Worm (Caenorhabditis elegans) whole organism, L4 larva: ENCODE measurements around the gene srbc-82.

Source experiments
- D1046.2 ChIP-seq: fragments of 200-800 bp; sonication (Bioruptor generic); IDR thresholded peaks from 2 replicates; pipeline ENCODE4 v1.3.6; 2022; ENCODE audit warnings: missing genetic modification characterization, missing compliant biosample characterization
- F26F4.8 ChIP-seq: fragments of 200-800 bp; sonication (Bioruptor generic); conservative IDR thresholded peaks from 2 replicates; pipeline ENCODE4 v1.3.6; 2022; ENCODE audit warnings: missing genetic modification characterization, missing compliant biosample characterization
- F37D6.2 ChIP-seq: sonication (generic microtip); optimal IDR thresholded peaks from 2 replicates; lab custom pipeline; 2016; ENCODE audit warnings: mild to moderate bottlenecking, missing genetic modification characterization, missing compliant biosample characterization
- Y5F2A.4 ChIP-seq: fragments of 200-800 bp; sonication (Bioruptor generic); optimal IDR thresholded peaks from 2 replicates; lab custom pipeline; 2018; ENCODE audit warnings: mild to moderate bottlenecking, missing genetic modification characterization, missing compliant biosample characterization
- ZK546.5 ChIP-seq, 2 experiments: sonication (generic microtip); optimal IDR thresholded peaks; 2 replicates each; lab custom pipeline; 2017; ENCODE audit warnings: missing biosample characterization in 2 of 2, missing genetic modification characterization in 2 of 2
- aha-1 ChIP-seq: fragments of 150-350 bp; peaks from one replicate; lab custom pipeline; 2014; ENCODE audit warnings: missing biosample characterization, missing genetic modification characterization
- ama-1 ChIP-seq: fragments of 150-350 bp; optimal IDR thresholded peaks from 2 replicates; lab custom pipeline; 2014; ENCODE audit warnings: inconsistent platforms, mixed read lengths
- arid-1 ChIP-seq: fragments of 200-800 bp; sonication (Bioruptor generic); conservative IDR thresholded peaks from 2 replicates; pipeline ENCODE4 v1.3.6; 2022; ENCODE audit warnings: missing genetic modification reagents, missing genetic modification characterization, missing compliant biosample characterization
- attf-4 ChIP-seq: sonication (generic microtip); optimal IDR thresholded peaks from 3 replicates; lab custom pipeline; 2017; ENCODE audit warnings: missing biosample characterization, missing genetic modification characterization
- ceh-20 ChIP-seq: fragments of 200-800 bp; sonication (Bioruptor generic); IDR thresholded peaks from 2 replicates; pipeline ENCODE4 v1.3.6; 2022; ENCODE audit warnings: missing genetic modification reagents, missing genetic modification characterization, missing compliant biosample characterization
- ceh-28 ChIP-seq: fragments of 150-350 bp; optimal IDR thresholded peaks from 2 replicates; lab custom pipeline; 2014; ENCODE audit warnings: missing biosample characterization, missing genetic modification reagents, missing genetic modification characterization
- ceh-44 ChIP-seq: fragments of 200-800 bp; sonication (Bioruptor generic); IDR thresholded peaks from 2 replicates; pipeline ENCODE4 v1.3.6; 2022; ENCODE audit warnings: missing genetic modification reagents, missing genetic modification characterization, missing compliant biosample characterization
- ceh-82 ChIP-seq: sonication (generic microtip); optimal IDR thresholded peaks from 2 replicates; lab custom pipeline; 2017; ENCODE audit warnings: missing biosample characterization, missing genetic modification characterization
- ces-1 ChIP-seq: fragments of 150-350 bp; sonication (generic microtip); optimal IDR thresholded peaks from 4 replicates; lab custom pipeline; 2014; ENCODE audit warnings: missing biosample characterization, missing genetic modification reagents, missing genetic modification characterization
- cey-2 ChIP-seq: sonication (generic microtip); optimal IDR thresholded peaks from 3 replicates; lab custom pipeline; 2017; ENCODE audit warnings: missing genetic modification characterization, mild to moderate bottlenecking, missing compliant biosample characterization, antibody characterized with exemption, borderline replicate concordance; ENCODE audit not compliant: insufficient read depth
- ctbp-1 ChIP-seq: fragments of 200-800 bp; sonication (Bioruptor generic); IDR thresholded peaks from 2 replicates; pipeline ENCODE4 v1.3.6; 2022; ENCODE audit warnings: missing genetic modification reagents, missing genetic modification characterization, missing compliant biosample characterization
- daf-16 ChIP-seq, 3 experiments: sonication (generic microtip); optimal IDR thresholded peaks; 2 replicates each; lab custom pipeline; 2016 to 2017; ENCODE audit warnings: missing genetic modification characterization in 3 of 3, missing genetic modification reagents in 3 of 3, mild to moderate bottlenecking in 2 of 3, missing compliant biosample characterization in 2 of 3, missing biosample characterization in 1 of 3, moderate library complexity in 1 of 3
- daf-19 ChIP-seq: fragments of 200-800 bp; sonication (Bioruptor generic); conservative IDR thresholded peaks from 2 replicates; pipeline ENCODE4 v1.3.6; 2022; ENCODE audit warnings: missing genetic modification characterization, missing compliant biosample characterization
- duxl-1 ChIP-seq: sonication (generic microtip); optimal IDR thresholded peaks from 2 replicates; lab custom pipeline; 2016; ENCODE audit warnings: mild to moderate bottlenecking, missing genetic modification characterization, moderate library complexity, missing compliant biosample characterization; ENCODE audit not compliant: poor library complexity
- egl-43 ChIP-seq: fragments of 200-800 bp; sonication (Bioruptor generic); IDR thresholded peaks from 2 replicates; pipeline ENCODE4 v1.3.6; 2022; ENCODE audit warnings: missing genetic modification reagents, missing genetic modification characterization, missing compliant biosample characterization
- fos-1 ChIP-seq: fragments of 150-350 bp; optimal IDR thresholded peaks from 2 replicates; lab custom pipeline; 2014; ENCODE audit warnings: missing biosample characterization, missing genetic modification characterization
- hlh-30 ChIP-seq: sonication (generic microtip); optimal IDR thresholded peaks from 2 replicates; lab custom pipeline; 2017; ENCODE audit warnings: antibody characterized with exemption, mild to moderate bottlenecking, missing genetic modification characterization, missing compliant biosample characterization; ENCODE audit not compliant: insufficient read depth
- lin-13 ChIP-seq: fragments of 150-350 bp; optimal IDR thresholded peaks from 2 replicates; lab custom pipeline; 2014; ENCODE audit warnings: missing biosample characterization, missing genetic modification reagents, missing genetic modification characterization
- lin-15B ChIP-seq: fragments of 150-350 bp; sonication (generic microtip); optimal IDR thresholded peaks from 3 replicates; lab custom pipeline; 2014; ENCODE audit warnings: missing biosample characterization, missing genetic modification characterization
- lin-29 ChIP-seq: fragments of 200-800 bp; sonication (Bioruptor generic); IDR thresholded peaks from 2 replicates; pipeline ENCODE4 v1.3.6; 2022; ENCODE audit warnings: missing genetic modification reagents, missing genetic modification characterization, missing compliant biosample characterization
- lir-3 ChIP-seq: sonication (generic microtip); optimal IDR thresholded peaks from 2 replicates; lab custom pipeline; 2016; ENCODE audit warnings: mild to moderate bottlenecking, missing genetic modification characterization, missing compliant biosample characterization
- lsy-2 ChIP-seq, 2 experiments: fragments of 150-350 bp in 1 of 2; sonication (generic microtip) in 1 of 2; optimal IDR thresholded peaks; 2 replicates each; lab custom pipeline; 2014 to 2017; ENCODE audit warnings: missing biosample characterization in 2 of 2, missing genetic modification characterization in 2 of 2
- mxl-2 ChIP-seq: fragments of 200-800 bp; sonication (Bioruptor generic); conservative IDR thresholded peaks from 2 replicates; pipeline ENCODE4 v1.3.6; 2022; ENCODE audit warnings: missing genetic modification reagents, missing genetic modification characterization, missing compliant biosample characterization
- mxl-3 ChIP-seq: fragments of 200-800 bp; sonication (Bioruptor generic); optimal IDR thresholded peaks from 2 replicates; lab custom pipeline; 2018; ENCODE audit warnings: mild to moderate bottlenecking, missing genetic modification characterization, missing compliant biosample characterization
- nhr-28 ChIP-seq: fragments of 150-350 bp; optimal IDR thresholded peaks from 2 replicates; lab custom pipeline; 2014; ENCODE audit warnings: missing biosample characterization, missing genetic modification characterization
- nhr-76 ChIP-seq: fragments of 150-350 bp; optimal IDR thresholded peaks from 2 replicates; lab custom pipeline; 2014; ENCODE audit warnings: missing biosample characterization, missing genetic modification characterization
- saeg-2 ChIP-seq: fragments of 200-800 bp; sonication (Bioruptor generic); IDR thresholded peaks from 2 replicates; pipeline ENCODE4 v1.3.6; 2022; ENCODE audit warnings: missing genetic modification reagents, missing genetic modification characterization, missing compliant biosample characterization
- sdz-12 ChIP-seq: fragments of 200-800 bp; sonication (Bioruptor generic); optimal IDR thresholded peaks from 2 replicates; lab custom pipeline; 2018; ENCODE audit warnings: mild to moderate bottlenecking, missing genetic modification characterization, missing compliant biosample characterization
- unc-130 ChIP-seq: sonication (generic microtip); optimal IDR thresholded peaks from 2 replicates; lab custom pipeline; 2016; ENCODE audit warnings: missing genetic modification reagents, missing genetic modification characterization, missing compliant biosample characterization
- unc-62 ChIP-seq, 3 experiments: fragments of 150-350 bp in 1 of 3; sonication (generic microtip); optimal IDR thresholded peaks in 2 of 3; peaks in 1 of 3; 1 replicate in 1 of 3; 2 replicates in 2 of 3; lab custom pipeline; 2014 to 2017; ENCODE audit warnings: missing biosample characterization in 3 of 3, missing genetic modification characterization in 3 of 3, missing genetic modification reagents in 3 of 3, missing genotype in 1 of 3
- vab-7 ChIP-seq: fragments of 200-800 bp; sonication (Bioruptor generic); IDR thresholded peaks from 2 replicates; pipeline ENCODE4 v1.3.6; 2022; ENCODE audit warnings: missing genetic modification reagents, missing genetic modification characterization, missing compliant biosample characterization
- zfp-3 ChIP-seq: fragments of 200-800 bp; sonication (Bioruptor generic); conservative IDR thresholded peaks from 2 replicates; pipeline ENCODE4 v1.3.6; 2022; ENCODE audit warnings: missing genetic modification reagents, missing genetic modification characterization, missing compliant biosample characterization
- ztf-7 ChIP-seq: fragments of 150-350 bp; optimal IDR thresholded peaks from 2 replicates; lab custom pipeline; 2014; ENCODE audit warnings: missing biosample characterization, missing genetic modification characterization

srbc-82 gene

DNA sequence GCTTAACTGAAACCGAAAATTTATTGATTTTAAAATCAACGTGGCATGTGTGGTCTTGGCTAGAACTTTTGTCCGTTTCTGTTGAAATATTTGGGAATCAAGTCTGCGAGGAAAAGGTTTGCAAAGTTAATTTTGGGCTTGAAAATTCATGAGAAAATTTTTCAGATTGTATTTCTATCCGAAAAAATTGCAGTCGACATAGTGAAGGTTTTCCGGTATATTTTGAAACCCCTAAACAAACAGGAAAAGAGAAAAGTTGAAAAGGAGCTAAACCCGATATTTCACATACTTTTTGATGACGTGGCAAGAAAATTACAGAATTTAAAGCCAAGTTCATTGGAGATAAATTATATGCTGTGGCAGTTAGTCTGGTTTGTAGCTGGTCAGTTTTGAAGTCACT, 40.7 kb upstream of the srbc-82 start, which contains the start of gene nhr-127:
nhr-127 (plus strand) TSS at position 301 of the 400 bp plus-strand sequence.
- TF ChIP-seq vab-7 (no peak), egl-43 (GFP tag; lab: Robert Waterston, UW) (no peak), F26F4.8 (GFP tag; lab: Robert Waterston, UW) (no peak), duxl-1 (tag; lab: Kevin White, UChicago) (no peak), lin-13 (GFP tag; lab: Kevin White, UChicago) (no peak), daf-19 (GFP tag; lab: Robert Waterston, UW) (no peak), lin-15B (tag; lab: Kevin White, UChicago) (no peak), fos-1 (tag; lab: Kevin White, UChicago) (no peak), mxl-2 (GFP tag; lab: Robert Waterston, UW) (no peak)

ce11 chrV:16266514-16266913, 33.9 kb upstream of the srbc-82 start, which contains the start of gene T13F3.4:
TSS of gene T13F3.4 (minus strand) at chrV:16266614.
- TF ChIP-seq lsy-2 (tag; optimal IDR thresholded peaks at IDR 0.05; lab: Kevin White, UChicago) (no peak), lin-15B (tag; lab: Kevin White, UChicago) (no peak), hlh-30 (tag; lab: Kevin White, UChicago) (no peak), ceh-20 (GFP tag; lab: Robert Waterston, UW) (no peak), attf-4 (tag; lab: Kevin White, UChicago) (no peak), ctbp-1 (no peak), fos-1 (tag; lab: Kevin White, UChicago) (no peak), unc-62 (GFP tag; optimal IDR thresholded peaks at IDR 0.05 in 1 of 2; lab: Kevin White, UChicago) (no peak), unc-62 (tag; optimal IDR thresholded peaks at IDR 0.05; lab: Kevin White, UChicago) (no peak), lin-13 (GFP tag; lab: Kevin White, UChicago) (no peak)

- TF ChIP-seq daf-16 (GFP tag; optimal IDR thresholded peaks at IDR 0.05; lab: Kevin White, UChicago) (no peak), daf-16 (tag; optimal IDR thresholded peaks at IDR 0.05; lab: Kevin White, UChicago) (no peak), nhr-76 (tag; lab: Kevin White, UChicago) (no peak), ceh-82 (tag; lab: Kevin White, UChicago) (no peak), ceh-28 (tag; lab: Kevin White, UChicago) (no peak), ctbp-1 (no peak), hlh-30 (tag; lab: Kevin White, UChicago) (no peak), mxl-3 (GFP tag; lab: Kevin White, UChicago) (no peak), ama-1 (lab: Kevin White, UChicago) (no peak), fos-1 (tag; lab: Kevin White, UChicago) (no peak), unc-130 (no peak), nhr-28 (tag; lab: Kevin White, UChicago) (peak; percentile 39), zfp-3 (GFP tag; lab: Robert Waterston, UW) (0 out of 2 replicates have a peak, but pooled peaks have one; percentile 15)
Observed at ce11 chrV:16269556-16269955, 30.8 kb upstream of the srbc-82 start, which contains the start of the genes fbxa-2 and T13F3.8. TSS of gene fbxa-2 (minus strand) at chrV:16269656. TSS of gene T13F3.8 (plus strand) at chrV:16269800.

DNA sequence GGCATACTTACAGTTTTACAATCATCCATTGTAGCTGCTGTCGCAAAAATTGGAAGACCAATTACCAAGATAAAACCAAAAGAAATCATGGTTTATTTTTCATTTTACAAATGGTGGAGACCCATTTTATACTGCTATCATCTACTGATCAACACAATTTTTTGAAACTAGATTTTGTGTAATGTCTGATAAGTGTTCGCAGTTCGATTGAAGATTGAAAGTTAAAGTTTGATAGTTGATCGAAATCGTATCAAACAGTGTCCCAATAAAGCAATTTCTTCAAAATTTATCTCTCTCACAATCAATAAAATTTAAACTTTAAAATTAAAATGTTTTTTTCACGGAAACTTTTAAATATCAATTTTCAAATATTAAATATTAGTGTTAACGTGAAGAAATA, 29.3 kb upstream of the srbc-82 start, which contains the start of gene T13F3.6:
T13F3.6 (minus strand) TSS at position 101 of the 400 bp plus-strand sequence.
- no peak for TF ChIP-seq ZK546.5 (tag; optimal IDR thresholded peaks at IDR 0.05; lab: Kevin White, UChicago)

DNA sequence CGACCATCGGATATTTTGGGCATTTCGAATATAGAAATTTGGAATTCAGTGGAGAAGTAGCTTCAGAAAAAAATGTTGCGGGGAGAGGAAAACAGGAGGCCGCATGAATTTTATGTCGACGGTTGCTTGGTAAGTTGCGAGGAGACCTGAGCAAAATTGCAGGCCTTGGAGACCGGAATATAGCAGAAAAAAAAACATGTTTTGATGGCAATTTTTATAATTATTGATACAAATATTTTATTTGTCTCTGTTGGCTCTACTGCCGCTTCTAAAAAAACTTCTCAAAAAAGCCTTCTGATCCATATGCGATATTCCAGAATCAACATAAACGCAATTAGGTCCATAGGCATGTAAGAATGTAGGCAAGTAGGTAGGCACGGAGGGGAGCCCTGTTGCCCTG, 25.0 kb upstream of the srbc-82 start, which contains the start of gene pacl-1:
pacl-1 (minus strand) TSS at position 101 of the 400 bp plus-strand sequence.
- TF ChIP-seq ces-1 (GFP tag; lab: Kevin White, UChicago) = no peak
- TF ChIP-seq F37D6.2 = no peak
- TF ChIP-seq sdz-12 (GFP tag; lab: Kevin White, UChicago) = no peak
- no peak for TF ChIP-seq ceh-44 (GFP tag; lab: Robert Waterston, UW)
- no peak for TF ChIP-seq ceh-82 (tag; lab: Kevin White, UChicago)
- TF ChIP-seq saeg-2 = no peak
- no peak for TF ChIP-seq D1046.2 (GFP tag; lab: Robert Waterston, UW)
- no peak for TF ChIP-seq ZK546.5 (tag; optimal IDR thresholded peaks at IDR 0.05; lab: Kevin White, UChicago)
- TF ChIP-seq ceh-28 (tag; lab: Kevin White, UChicago) = no peak
- TF ChIP-seq ztf-7 = no peak
- no peak for TF ChIP-seq aha-1 (tag; lab: Kevin White, UChicago)
- TF ChIP-seq lir-3 = no peak
- TF ChIP-seq Y5F2A.4 (GFP tag; lab: Kevin White, UChicago) = no peak
- no peak for TF ChIP-seq lin-29 (GFP tag; lab: Robert Waterston, UW)
- no peak for TF ChIP-seq arid-1 (GFP tag; lab: Robert Waterston, UW)
- no peak for TF ChIP-seq cey-2 (tag; lab: Kevin White, UChicago)
